Worm (Caenorhabditis elegans): ENCODE results near the gene T24C4.10.

T24C4.10 gene

DNA sequence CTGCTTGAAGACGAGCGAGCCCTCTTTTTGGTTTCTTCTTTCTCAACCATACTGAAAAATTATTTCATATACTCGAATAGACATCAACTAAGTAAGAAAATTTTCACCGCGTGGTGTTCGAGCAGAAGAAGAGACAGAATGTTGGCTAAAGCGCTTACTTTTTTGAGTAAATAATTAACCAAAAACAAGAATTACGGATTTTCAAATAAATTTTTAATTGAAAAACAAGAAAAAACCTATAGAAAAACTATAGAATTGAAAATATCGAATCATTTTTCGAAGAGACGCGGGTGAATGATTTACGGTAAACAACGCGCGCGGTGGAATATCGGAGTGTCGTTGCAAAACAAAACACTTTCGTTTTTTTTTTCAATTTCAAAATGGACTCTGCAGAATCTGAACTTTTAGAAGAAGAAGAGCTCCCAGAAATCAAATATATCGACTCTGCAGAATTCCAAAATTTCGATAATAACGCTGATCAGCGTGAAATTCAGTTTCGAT, 37.1 kb downstream of the T24C4.10 start, which contains the start of the genes rnp-5 and tag-51:
Gene rnp-5 (minus strand): TSS at position 51 of the 501 bp plus-strand sequence.
Gene tag-51 (plus strand): TSS at position 363 of the 501 bp plus-strand sequence.
- TF ChIP-seq lsy-2 (tag; optimal IDR thresholded peaks at IDR 0.05): peak in 1 of 2 experiments; percentile 25
- no peak for TF ChIP-seq elt-3 (tag; optimal IDR thresholded peaks at IDR 0.05)
- peak; percentile 30 for TF ChIP-seq C34F6.9 (tag; optimal IDR thresholded peaks at IDR 0.05)
- peak; percentile 37 for TF ChIP-seq blmp-1 (tag; optimal IDR thresholded peaks at IDR 0.05; ENCODE audit: insufficient read depth)
- TF ChIP-seq unc-62 (GFP tag; optimal IDR thresholded peaks at IDR 0.05): no peak
- peak; percentile 41 for TF ChIP-seq unc-55 (GFP tag; optimal IDR thresholded peaks at IDR 0.05)
- no peak for TF ChIP-seq lin-13 (GFP tag; optimal IDR thresholded peaks at IDR 0.05)

DNA sequence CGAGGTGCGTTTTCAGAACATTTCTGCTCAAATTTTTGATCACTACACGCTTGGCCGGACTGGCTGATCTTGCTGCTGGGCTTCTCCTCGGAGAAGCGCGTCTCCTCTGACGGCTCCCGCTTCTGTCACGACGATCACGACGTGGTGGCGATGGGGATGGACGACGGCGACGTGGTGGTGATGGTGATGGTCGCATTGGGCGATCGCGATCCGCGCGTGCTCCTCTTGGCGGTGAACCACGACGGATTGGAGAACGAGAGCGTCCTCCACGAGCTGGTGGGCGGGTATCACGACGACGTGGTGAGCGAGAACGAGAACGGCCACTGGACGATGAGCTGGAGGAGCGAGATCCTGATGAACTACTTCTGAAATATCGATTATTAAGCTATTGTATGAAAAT, 37.6 kb downstream of the T24C4.10 start:
- TF ChIP-seq elt-1 (tag; optimal IDR thresholded peaks at IDR 0.05) (no peak), peb-1 (tag; optimal IDR thresholded peaks at IDR 0.05) (no peak), blmp-1 (tag; optimal IDR thresholded peaks at IDR 0.05; ENCODE audit: insufficient read depth) (no peak), aly-2 (tag; optimal IDR thresholded peaks at IDR 0.05) (no peak), alr-1 (tag; optimal IDR thresholded peaks at IDR 0.05) (no peak), crh-2 (tag; optimal IDR thresholded peaks at IDR 0.05) (no peak), sem-4 (tag; optimal IDR thresholded peaks at IDR 0.05) (no peak), nhr-11 (tag; optimal IDR thresholded peaks at IDR 0.05) (no peak), nhr-77 (tag; optimal IDR thresholded peaks at IDR 0.05) (no peak), unc-39 (tag; optimal IDR thresholded peaks at IDR 0.05) (no peak), lsy-2 (tag; optimal IDR thresholded peaks at IDR 0.05) (no peak), fos-1 (tag; optimal IDR thresholded peaks at IDR 0.05) (no peak), C34F6.9 (tag; optimal IDR thresholded peaks at IDR 0.05) (no peak), ztf-1 (GFP tag; conservative IDR thresholded peaks at IDR 0.05) (no peak), nhr-21 (tag; optimal IDR thresholded peaks at IDR 0.05) (no peak)

DNA sequence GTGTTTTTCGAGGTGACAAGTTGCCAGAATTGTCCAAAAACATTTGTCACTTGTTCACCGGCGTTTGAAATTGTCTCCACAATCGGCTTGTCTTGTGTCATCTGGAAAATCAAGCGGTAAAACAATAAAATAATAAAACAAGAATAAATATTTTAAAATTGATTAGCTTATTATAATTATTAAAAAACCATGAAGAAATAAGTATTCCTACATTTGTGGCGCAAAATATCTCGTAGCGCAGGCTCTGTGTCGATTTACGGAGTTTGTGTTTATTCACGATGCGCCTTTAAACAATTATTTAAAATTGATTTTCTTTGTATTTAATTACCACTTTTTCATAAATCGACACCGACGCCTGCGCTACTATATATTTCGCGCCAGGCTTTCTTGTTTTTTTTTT, 38.7 kb downstream of the T24C4.10 start, which contains the start of gene moma-1:
Gene moma-1 (minus strand): TSS at position 101 of the 400 bp plus-strand sequence.
- TF ChIP-seq nhr-129 (tag; optimal IDR thresholded peaks at IDR 0.05) (no peak), nhr-25 (tag; optimal IDR thresholded peaks at IDR 0.05) (no peak), nhr-10 (tag; optimal IDR thresholded peaks at IDR 0.05) (no peak), sem-4 (tag; optimal IDR thresholded peaks at IDR 0.05) (no peak), skn-1 (tag; optimal IDR thresholded peaks at IDR 0.05) (no peak), lsy-2 (tag; optimal IDR thresholded peaks at IDR 0.05) (no peak), lin-39 (tag; optimal IDR thresholded peaks at IDR 0.05) (no peak), alr-1 (tag; optimal IDR thresholded peaks at IDR 0.05) (no peak), egl-27 (tag; optimal IDR thresholded peaks at IDR 0.05) (no peak), aly-2 (tag; optimal IDR thresholded peaks at IDR 0.05) (no peak), nhr-23 (tag; optimal IDR thresholded peaks at IDR 0.05) (no peak), ceh-82 (tag; optimal IDR thresholded peaks at IDR 0.05) (no peak), nhr-11 (tag; optimal IDR thresholded peaks at IDR 0.05) (no peak)

DNA sequence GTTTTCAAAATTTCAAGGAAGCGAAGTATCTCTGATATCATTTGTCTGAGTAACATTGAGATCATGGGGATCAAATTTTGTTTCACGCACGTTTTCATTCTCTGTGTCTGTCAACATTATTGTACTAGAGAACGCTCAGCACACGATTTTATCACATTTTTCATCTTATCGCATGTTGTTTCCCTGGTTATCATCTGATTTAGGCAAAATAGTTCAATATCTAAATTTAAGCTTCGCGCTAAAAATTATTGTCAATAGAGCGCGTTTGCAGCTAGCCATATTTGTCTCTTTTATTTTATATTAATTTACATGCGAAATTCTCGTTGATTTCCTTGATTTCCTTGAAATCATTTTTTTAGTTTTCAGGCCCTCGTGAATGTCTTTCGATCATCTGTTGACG, 45.6 kb downstream of the T24C4.10 start, which contains the start of gene K02F3.2:
Gene K02F3.2 (plus strand): TSS at position 357 of the 400 bp plus-strand sequence.
- TF ChIP-seq nhr-11 (tag; optimal IDR thresholded peaks at IDR 0.05) (no peak), sma-9 (GFP tag; optimal IDR thresholded peaks at IDR 0.05) (peak; percentile 83), sma-9 (tag; optimal IDR thresholded peaks at IDR 0.05) (no peak), skn-1 (tag; optimal IDR thresholded peaks at IDR 0.05) (no peak), nhr-6 (tag; optimal IDR thresholded peaks at IDR 0.05) (no peak), lin-13 (GFP tag; optimal IDR thresholded peaks at IDR 0.05) (no peak), nhr-237 (tag; optimal IDR thresholded peaks at IDR 0.05) (no peak), ceh-82 (tag; optimal IDR thresholded peaks at IDR 0.05) (no peak), mbf-1 (tag; optimal IDR thresholded peaks at IDR 0.05) (no peak), ceh-16 (tag; optimal IDR thresholded peaks at IDR 0.05) (no peak), dmd-4 (tag; optimal IDR thresholded peaks at IDR 0.05) (no peak), nhr-23 (tag; optimal IDR thresholded peaks at IDR 0.05) (no peak), unc-62 (GFP tag; optimal IDR thresholded peaks at IDR 0.05) (no peak), nhr-12 (tag; optimal IDR thresholded peaks at IDR 0.05) (no peak), ztf-4 (tag; optimal IDR thresholded peaks at IDR 0.05) (no peak), aly-2 (tag; optimal IDR thresholded peaks at IDR 0.05) (no peak), nhr-10 (tag; optimal IDR thresholded peaks at IDR 0.05) (no peak), fos-1 (tag; optimal IDR thresholded peaks at IDR 0.05) (peak; percentile 47), blmp-1 (tag; optimal IDR thresholded peaks at IDR 0.05; ENCODE audit: insufficient read depth) (peak; percentile 42), R02D3.7 (tag; optimal IDR thresholded peaks at IDR 0.05) (no peak), C34F6.9 (tag; optimal IDR thresholded peaks at IDR 0.05) (peak; percentile 50), sem-4 (tag; optimal IDR thresholded peaks at IDR 0.05) (no peak), lin-11 (tag; optimal IDR thresholded peaks at IDR 0.05) (no peak), nhr-77 (tag; optimal IDR thresholded peaks at IDR 0.05) (no peak), lin-39 (tag; optimal IDR thresholded peaks at IDR 0.05) (no peak), nhr-21 (tag; optimal IDR thresholded peaks at IDR 0.05) (peak; percentile 92), alr-1 (tag; optimal IDR thresholded peaks at IDR 0.05) (no peak), peb-1 (tag; optimal IDR thresholded peaks at IDR 0.05) (no peak), unc-39 (tag; optimal IDR thresholded peaks at IDR 0.05) (no peak), ZK546.5 (tag; optimal IDR thresholded peaks at IDR 0.05) (no peak), F13H6.1 (tag; optimal IDR thresholded peaks at IDR 0.05) (peak; percentile 2), mdl-1 (tag; optimal IDR thresholded peaks at IDR 0.05) (peak in 1 of 2 experiments; percentile 51), elt-1 (tag; optimal IDR thresholded peaks at IDR 0.05) (no peak), Y55F3AM.14 (GFP tag; optimal IDR thresholded peaks at IDR 0.05) (no peak), egl-27 (tag; optimal IDR thresholded peaks at IDR 0.05) (no peak), nhr-129 (tag; optimal IDR thresholded peaks at IDR 0.05) (peak; percentile 66), unc-55 (GFP tag; optimal IDR thresholded peaks at IDR 0.05) (peak; percentile 87), gmeb-1 (tag; optimal IDR thresholded peaks at IDR 0.05) (peak; percentile 93), lsy-2 (tag; optimal IDR thresholded peaks at IDR 0.05) (peak; percentile 13 to 66), crh-2 (tag; optimal IDR thresholded peaks at IDR 0.05) (peak; percentile 73)

Data from whole organism, L2 larva.